Worm (Caenorhabditis elegans) whole organism, L1 larva: ENCODE results near the gene dao-6.
A peak's percentile ranks its signal among the peaks of the same experiment; 100 is the strongest.

ENCODE experiments used
- F16B12.6 ChIP-seq: fragments of 150-350 bp; optimal IDR thresholded peaks from 2 replicates; lab custom pipeline; 2014; ENCODE audit warnings: missing biosample characterization, missing genetic modification characterization
- alr-1 ChIP-seq: fragments of 200-800 bp; sonication (Bioruptor generic); optimal IDR thresholded peaks from 2 replicates; lab custom pipeline; 2018; ENCODE audit warnings: borderline replicate concordance, mild to moderate bottlenecking, missing genetic modification characterization, missing compliant biosample characterization
- blmp-1 ChIP-seq: fragments of 150-350 bp; optimal IDR thresholded peaks from 2 replicates; lab custom pipeline; 2014; ENCODE audit warnings: missing biosample characterization, missing genetic modification characterization
- ceh-8 ChIP-seq: fragments of 200-800 bp; sonication (Bioruptor generic); optimal IDR thresholded peaks from 2 replicates; lab custom pipeline; 2018; ENCODE audit warnings: mild to moderate bottlenecking, missing genetic modification characterization, moderate library complexity, missing compliant biosample characterization
- ceh-82 ChIP-seq, 3 experiments: fragments of 150-350 bp in 1 of 3; sonication (generic microtip) in 2 of 3; optimal IDR thresholded peaks; 2 replicates each; lab custom pipeline; 2014 to 2017; ENCODE audit warnings: missing biosample characterization in 3 of 3, missing genetic modification characterization in 3 of 3
- ceh-90 ChIP-seq: sonication (generic microtip); optimal IDR thresholded peaks from 2 replicates; lab custom pipeline; 2016; ENCODE audit warnings: missing genetic modification characterization, missing compliant biosample characterization
- dsc-1 ChIP-seq: sonication (generic microtip); optimal IDR thresholded peaks from 2 replicates; lab custom pipeline; 2016; ENCODE audit warnings: mild to moderate bottlenecking, missing genetic modification characterization, missing compliant biosample characterization
- efl-1 ChIP-seq, 4 experiments: fragments of 150-350 bp; optimal IDR thresholded peaks in 3 of 4; peaks in 1 of 4; 1 replicate in 1 of 4; 2 replicates in 3 of 4; lab custom pipeline; 2014; ENCODE audit warnings: missing biosample characterization in 2 of 4, missing genetic modification characterization in 2 of 4, missing genetic modification reagents in 2 of 4
- efl-3 ChIP-seq: fragments of 200-800 bp; sonication (Bioruptor generic); optimal IDR thresholded peaks from 2 replicates; lab custom pipeline; 2018; ENCODE audit warnings: mild to moderate bottlenecking, missing genetic modification characterization, missing compliant biosample characterization
- fkh-4 ChIP-seq: sonication (generic microtip); optimal IDR thresholded peaks from 2 replicates; lab custom pipeline; 2016; ENCODE audit warnings: missing compliant biosample characterization, missing genetic modification characterization, borderline replicate concordance
- fkh-8 ChIP-seq: sonication (generic microtip); optimal IDR thresholded peaks from 2 replicates; lab custom pipeline; 2016; ENCODE audit warnings: mild to moderate bottlenecking, missing genetic modification characterization, missing compliant biosample characterization
- irx-1 ChIP-seq: sonication (generic microtip); optimal IDR thresholded peaks from 2 replicates; lab custom pipeline; 2016; ENCODE audit warnings: missing genetic modification characterization, missing compliant biosample characterization
- isw-1 ChIP-seq: fragments of 200-800 bp; sonication (Bioruptor generic); IDR thresholded peaks from 2 replicates; pipeline ENCODE4 v1.3.6; 2022; ENCODE audit warnings: missing genetic modification characterization, missing compliant biosample characterization
- jun-1 ChIP-seq: fragments of 150-350 bp; optimal IDR thresholded peaks from 2 replicates; lab custom pipeline; 2014; ENCODE audit warnings: missing biosample characterization, missing genetic modification reagents, missing genetic modification characterization
- lin-14 ChIP-seq: fragments of 200-800 bp; sonication (Bioruptor generic); optimal IDR thresholded peaks from 2 replicates; lab custom pipeline; 2018; ENCODE audit warnings: mild to moderate bottlenecking, missing genetic modification characterization, moderate library complexity, missing compliant biosample characterization
- lin-35 ChIP-seq, 2 experiments: fragments of 150-350 bp; optimal IDR thresholded peaks; 2 replicates each; lab custom pipeline; 2014; ENCODE audit warnings: missing biosample characterization in 2 of 2, missing genetic modification characterization in 2 of 2, missing genetic modification reagents in 2 of 2
- lsy-2 ChIP-seq, 2 experiments: fragments of 150-350 bp; optimal IDR thresholded peaks; 2 replicates each; lab custom pipeline; 2014; ENCODE audit warnings: missing biosample characterization in 2 of 2, missing genetic modification characterization in 2 of 2
- mdl-1 ChIP-seq, 2 experiments: fragments of 150-350 bp; optimal IDR thresholded peaks; 2 replicates each; lab custom pipeline; 2014 to 2017; ENCODE audit warnings: missing biosample characterization in 2 of 2, missing genetic modification characterization in 2 of 2, inconsistent platforms in 1 of 2
- mep-1 ChIP-seq: fragments of 150-350 bp; optimal IDR thresholded peaks from 2 replicates; lab custom pipeline; 2014; ENCODE audit warnings: missing biosample characterization, missing genetic modification characterization
- nhr-47 ChIP-seq: sonication (generic microtip); optimal IDR thresholded peaks from 2 replicates; lab custom pipeline; 2016; ENCODE audit warnings: mild to moderate bottlenecking, missing genetic modification characterization, moderate library complexity, missing compliant biosample characterization
- nhr-71 ChIP-seq: sonication (generic microtip); optimal IDR thresholded peaks from 2 replicates; lab custom pipeline; 2016; ENCODE audit warnings: mild to moderate bottlenecking, missing genetic modification characterization, moderate library complexity, missing compliant biosample characterization
- nhr-85 ChIP-seq: sonication (generic microtip); peaks from one replicate; lab custom pipeline; 2016; ENCODE audit warnings: missing genetic modification characterization, inconsistent platforms, missing compliant biosample characterization
- nhr-90 ChIP-seq: sonication (generic microtip); optimal IDR thresholded peaks from 2 replicates; lab custom pipeline; 2016; ENCODE audit warnings: mild to moderate bottlenecking, missing genetic modification characterization, missing compliant biosample characterization; ENCODE audit not compliant: poor library complexity
- skn-1 ChIP-seq: fragments of 150-350 bp; optimal IDR thresholded peaks from 2 replicates; lab custom pipeline; 2014; ENCODE audit warnings: missing biosample characterization, missing genetic modification characterization
- snpc-4 ChIP-seq: fragments of 150-350 bp; optimal IDR thresholded peaks from 2 replicates; lab custom pipeline; 2014; ENCODE audit warnings: missing biosample characterization, missing genetic modification characterization
- sox-4 ChIP-seq: sonication (generic microtip); optimal IDR thresholded peaks from 2 replicates; lab custom pipeline; 2016; ENCODE audit warnings: missing genetic modification characterization, missing compliant biosample characterization
- sptf-1 ChIP-seq: fragments of 150-350 bp; optimal IDR thresholded peaks from 2 replicates; lab custom pipeline; 2014; ENCODE audit warnings: missing biosample characterization, missing genetic modification characterization
- swsn-7 ChIP-seq: sonication (generic microtip); optimal IDR thresholded peaks from 2 replicates; lab custom pipeline; 2016; ENCODE audit warnings: missing genetic modification characterization, missing compliant biosample characterization
- unc-62 ChIP-seq: fragments of 150-350 bp; optimal IDR thresholded peaks from 2 replicates; lab custom pipeline; 2014; ENCODE audit warnings: missing biosample characterization, missing genetic modification reagents, missing genetic modification characterization
- unc-86 ChIP-seq: sonication (generic microtip); optimal IDR thresholded peaks from 2 replicates; lab custom pipeline; 2016; ENCODE audit warnings: missing genetic modification characterization, missing compliant biosample characterization
- xbp-1 ChIP-seq: sonication (generic microtip); optimal IDR thresholded peaks from 2 replicates; lab custom pipeline; 2016; ENCODE audit warnings: missing genetic modification characterization, missing compliant biosample characterization
- ztf-11 ChIP-seq, 2 experiments: sonication (generic microtip); optimal IDR thresholded peaks; 2 replicates each; lab custom pipeline; 2016 to 2017; ENCODE audit warnings: missing genetic modification characterization in 2 of 2, missing biosample characterization in 1 of 2, missing compliant biosample characterization in 1 of 2

dao-6 gene

DNA sequence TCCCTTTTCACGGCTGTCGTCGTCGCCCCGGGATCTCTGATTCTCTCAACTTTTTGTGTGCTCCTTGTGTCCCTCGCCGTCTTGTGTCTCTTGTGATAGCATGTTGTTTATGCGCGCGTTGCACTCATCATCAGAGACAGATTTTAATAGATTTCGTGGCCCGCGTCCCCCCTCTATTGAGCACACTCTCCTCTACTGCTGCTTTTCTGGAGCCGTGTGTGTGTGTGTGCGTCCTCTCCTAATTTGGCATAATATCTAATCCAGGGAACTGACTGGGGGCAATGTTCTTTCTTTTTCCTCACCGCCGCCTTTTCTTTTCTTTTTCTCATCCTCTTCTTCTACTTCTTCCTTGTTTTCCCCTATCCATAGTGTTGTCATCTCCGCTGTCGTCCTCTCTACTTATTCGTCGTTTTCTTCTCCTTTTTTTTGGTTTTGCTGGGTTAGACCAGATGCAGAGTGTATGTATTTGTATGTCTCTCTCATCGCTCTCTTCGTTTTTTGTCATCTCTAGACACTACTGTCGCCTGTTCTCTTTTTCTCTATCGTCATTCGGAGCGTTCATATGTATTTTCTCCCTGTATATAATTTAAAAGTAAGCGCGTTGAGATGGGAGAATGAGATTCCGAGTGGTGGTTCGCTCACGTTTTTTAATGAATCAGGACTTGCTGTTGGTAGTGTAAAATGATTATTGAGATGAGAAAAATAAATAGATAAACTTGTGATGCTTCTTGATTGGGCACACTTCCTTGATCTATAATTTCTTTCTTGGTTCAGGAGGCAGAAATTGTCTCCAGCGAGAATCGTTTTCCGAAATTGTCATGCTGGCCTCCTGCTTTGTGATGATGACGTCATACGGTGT, 32.0 kb downstream of the dao-6 start (continued):
- TF ChIP-seq fkh-8 (tag; lab: Kevin White, UChicago) (peak; percentile 82), mep-1 (tag; lab: Kevin White, UChicago) (peak; percentile 55), unc-62 (no peak), swsn-7 (tag; lab: Kevin White, UChicago) (peak; percentile 45), lin-35 (GFP tag; optimal IDR thresholded peaks at IDR 0.05; lab: Kevin White, UChicago) (peak; percentile 14 to 25), ceh-8 (GFP tag; lab: Kevin White, UChicago) (peak; percentile 70), unc-86 (tag; lab: Kevin White, UChicago) (peak; percentile 59), ztf-11 (tag; optimal IDR thresholded peaks at IDR 0.05; lab: Kevin White, UChicago) (peak in 1 of 2 experiments; percentile 40), sptf-1 (no peak), nhr-71 (peak; percentile 51), fkh-4 (no peak), nhr-85 (tag; lab: Kevin White, UChicago) (peak; percentile 47), efl-3 (GFP tag; lab: Kevin White, UChicago) (no peak), snpc-4 (tag; lab: Kevin White, UChicago) (no peak), ceh-90 (tag; lab: Kevin White, UChicago) (no peak), dsc-1 (tag; lab: Kevin White, UChicago) (peak; percentile 76), nhr-90 (tag; lab: Kevin White, UChicago) (no peak), alr-1 (tag; lab: Kevin White, UChicago) (no peak)

DNA sequence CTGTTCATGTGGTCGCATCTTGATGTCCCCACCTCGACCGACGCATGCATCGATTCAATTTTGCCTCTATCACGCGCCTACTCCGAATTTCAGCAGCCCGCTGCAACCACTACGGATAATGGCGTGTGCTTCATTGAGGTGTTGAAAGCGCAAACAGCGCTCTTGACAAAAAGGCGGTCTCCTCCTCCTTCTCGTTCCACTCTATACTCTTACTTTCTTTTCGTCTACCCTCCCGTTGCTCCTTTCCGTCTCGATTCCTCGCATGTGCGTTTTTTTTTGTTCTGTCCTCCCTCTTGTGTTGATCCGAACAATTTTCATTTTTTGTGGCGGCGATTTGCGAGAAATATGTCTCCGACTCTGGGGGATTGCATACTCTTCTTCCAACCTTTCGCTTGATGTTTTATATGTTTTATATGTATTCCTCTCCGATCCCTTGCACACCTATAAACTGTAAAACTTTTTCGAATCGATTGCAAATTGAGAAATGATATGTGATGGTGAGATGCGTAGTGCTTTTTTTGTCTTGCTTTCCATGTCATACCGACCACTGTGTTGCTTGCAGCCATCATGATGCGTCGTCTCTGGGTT, 33.2 kb downstream of the dao-6 start:
- TF ChIP-seq snpc-4 (tag; lab: Kevin White, UChicago), result no peak
- no peak for TF ChIP-seq jun-1
- TF ChIP-seq xbp-1 (tag; lab: Kevin White, UChicago), result no peak
- no peak for TF ChIP-seq irx-1 (tag; lab: Kevin White, UChicago)
- TF ChIP-seq nhr-47 (tag; lab: Kevin White, UChicago), result no peak
- no peak for TF ChIP-seq isw-1
- TF ChIP-seq mep-1 (tag; lab: Kevin White, UChicago), result peak; percentile 40
- TF ChIP-seq lin-14 (GFP tag; lab: Kevin White, UChicago), result peak; percentile 51
- TF ChIP-seq ceh-82 (tag; optimal IDR thresholded peaks at IDR 0.05; lab: Kevin White, UChicago), result peak in 2 of 3 experiments; percentile 13 to 18
- no peak for TF ChIP-seq unc-86 (tag; lab: Kevin White, UChicago)
- no peak for TF ChIP-seq skn-1 (tag; lab: Kevin White, UChicago)
- peak; percentile 49 for TF ChIP-seq blmp-1 (tag; lab: Kevin White, UChicago)
- TF ChIP-seq fkh-8 (tag; lab: Kevin White, UChicago), result peak; percentile 49
- no peak for TF ChIP-seq sox-4 (tag; lab: Kevin White, UChicago)

DNA sequence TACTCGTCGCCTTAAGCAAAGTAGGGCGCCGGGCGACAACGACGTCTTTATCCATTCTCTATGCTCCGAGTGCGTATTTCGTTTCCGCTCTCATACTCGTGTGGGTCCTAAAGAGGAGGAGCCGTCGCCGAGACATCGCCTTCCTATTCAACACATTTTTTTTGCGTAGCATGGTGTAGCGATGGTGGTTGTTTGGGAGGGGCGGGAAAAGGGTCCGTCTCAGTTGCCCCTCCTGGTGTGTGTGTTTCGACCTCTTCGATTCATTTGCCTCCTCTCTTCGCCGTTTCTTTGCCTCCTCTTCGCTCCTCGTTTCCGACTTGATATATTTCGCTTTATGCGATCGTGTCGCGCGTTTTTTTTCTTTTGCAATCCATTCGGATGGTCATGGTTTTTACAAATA, 34.2 kb downstream of the dao-6 start:
- peak; percentile 62 for TF ChIP-seq lin-14 (GFP tag; lab: Kevin White, UChicago)
- TF ChIP-seq nhr-47 (tag; lab: Kevin White, UChicago), result peak; percentile 0
- peak in 1 of 3 experiments; percentile 23 for TF ChIP-seq ceh-82 (tag; optimal IDR thresholded peaks at IDR 0.05; lab: Kevin White, UChicago)
- TF ChIP-seq irx-1 (tag; lab: Kevin White, UChicago), result no peak
- no peak for TF ChIP-seq mdl-1 (tag; optimal IDR thresholded peaks at IDR 0.05; lab: Kevin White, UChicago)
- no peak for TF ChIP-seq efl-1 (optimal IDR thresholded peaks at IDR 0.05; lab: Kevin White, UChicago)
- TF ChIP-seq efl-1 (GFP tag; optimal IDR thresholded peaks at IDR 0.05 in 1 of 2; lab: Kevin White, UChicago), result no peak
- no peak for TF ChIP-seq lsy-2 (tag; optimal IDR thresholded peaks at IDR 0.05; lab: Kevin White, UChicago)
- no peak for TF ChIP-seq F16B12.6 (tag; lab: Kevin White, UChicago)
